Worm (Caenorhabditis elegans): Measurements from ENCODE around the gene egl-27.

ce11 chrII:6830012-6830411 is 4.8 kb upstream of the egl-27 start:
- no peak for TF ChIP-seq aly-2 (tag; optimal IDR thresholded peaks at IDR 0.05)
- TF ChIP-seq jun-1 (tag; optimal IDR thresholded peaks at IDR 0.05): no peak
- no peak for TF ChIP-seq Y75B8A.6 (GFP tag; IDR thresholded peaks at IDR 0.05)
- TF ChIP-seq nhr-237 (tag; optimal IDR thresholded peaks at IDR 0.05): no peak
- no peak for TF ChIP-seq F37D6.2 (tag; optimal IDR thresholded peaks at IDR 0.05)
- TF ChIP-seq nhr-76 (tag; optimal IDR thresholded peaks at IDR 0.05): no peak

All from whole organism, L4 larva.